Fruit fly (Drosophila melanogaster): ENCODE results near the gene Dhc93AB.

dm6 chr3R:21066469-21067284, 24.4 kb upstream of the Dhc93AB start:
- TF ChIP-seq toe (GFP tag; optimal IDR thresholded peaks at IDR 0.05) (no peak), cic (GFP tag; optimal IDR thresholded peaks at IDR 0.05) (no peak), kay (GFP tag; ENCODE audit: borderline replicate concordance) (peak; percentile 38), CG1620 (GFP tag; optimal IDR thresholded peaks at IDR 0.05) (no peak), CG12768 (GFP tag; optimal IDR thresholded peaks at IDR 0.05) (peak; percentile 3), CG5204 (GFP tag; optimal IDR thresholded peaks at IDR 0.05) (no peak), Crg-1 (GFP tag; optimal IDR thresholded peaks at IDR 0.05) (no peak), CG11617 (GFP tag; optimal IDR thresholded peaks at IDR 0.05) (no peak), CG7101 (tag; optimal IDR thresholded peaks at IDR 0.05) (no peak), Clk (GFP tag; optimal IDR thresholded peaks at IDR 0.05) (no peak), CG14711 (tag; optimal IDR thresholded peaks at IDR 0.05) (no peak), CG33017 (tag; optimal IDR thresholded peaks at IDR 0.05) (no peak)

Measured in whole organism, adult.